Worm (Caenorhabditis elegans) whole organism, early embryonic: ENCODE results near the gene T21E8.6.

ENCODE experiments used
- B0310.2 ChIP-seq: sonication (generic microtip); optimal IDR thresholded peaks from 2 replicates; lab custom pipeline; 2016; ENCODE audit warnings: mild to moderate bottlenecking, missing genetic modification characterization, missing compliant biosample characterization
- aly-1 ChIP-seq: sonication (generic microtip); optimal IDR thresholded peaks from 2 replicates; lab custom pipeline; 2016; ENCODE audit warnings: missing genetic modification characterization, missing compliant biosample characterization
- ceh-13 ChIP-seq: fragments of 200-800 bp; sonication (Bioruptor generic); optimal IDR thresholded peaks from 2 replicates; lab custom pipeline; 2018; ENCODE audit warnings: mild to moderate bottlenecking, missing genetic modification characterization, missing compliant biosample characterization
- tra-4 ChIP-seq: sonication (generic microtip); optimal IDR thresholded peaks from 2 replicates; lab custom pipeline; 2017; ENCODE audit warnings: missing genetic modification characterization, missing compliant biosample characterization

- no peak for TF ChIP-seq B0310.2
- no peak for TF ChIP-seq aly-1 (tag; lab: Kevin White, UChicago)
- TF ChIP-seq ceh-13 (GFP tag; lab: Kevin White, UChicago): no peak
- TF ChIP-seq tra-4 (tag; lab: Kevin White, UChicago): no peak
Measured at ce11 chrX:10853271-10853670, 28.8 kb upstream of the T21E8.6 start.
